Worm (Caenorhabditis elegans): ENCODE results near the gene tofu-1.

tofu-1 gene

DNA sequence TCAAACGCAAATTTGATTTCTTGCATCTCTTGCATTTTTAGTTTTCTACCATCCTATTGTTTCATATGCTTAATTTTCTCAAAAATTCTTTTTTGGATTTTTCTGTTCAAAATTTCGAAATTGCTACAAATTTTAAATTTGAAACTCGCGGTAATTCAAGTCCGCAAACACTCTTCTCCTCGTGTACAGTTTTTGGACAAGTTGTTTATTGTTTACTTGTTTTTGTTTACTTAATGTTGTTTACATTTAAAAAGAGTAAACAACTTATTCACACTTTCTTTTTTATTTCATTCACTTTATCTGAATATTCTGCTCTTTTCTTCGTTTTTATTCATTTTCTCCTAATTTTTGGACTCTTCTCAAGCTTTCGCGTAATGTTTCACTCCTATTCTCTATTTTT, 37.3 kb downstream of the tofu-1 start:
- no peak for TF ChIP-seq unc-62 (GFP tag; optimal IDR thresholded peaks at IDR 0.05)

DNA sequence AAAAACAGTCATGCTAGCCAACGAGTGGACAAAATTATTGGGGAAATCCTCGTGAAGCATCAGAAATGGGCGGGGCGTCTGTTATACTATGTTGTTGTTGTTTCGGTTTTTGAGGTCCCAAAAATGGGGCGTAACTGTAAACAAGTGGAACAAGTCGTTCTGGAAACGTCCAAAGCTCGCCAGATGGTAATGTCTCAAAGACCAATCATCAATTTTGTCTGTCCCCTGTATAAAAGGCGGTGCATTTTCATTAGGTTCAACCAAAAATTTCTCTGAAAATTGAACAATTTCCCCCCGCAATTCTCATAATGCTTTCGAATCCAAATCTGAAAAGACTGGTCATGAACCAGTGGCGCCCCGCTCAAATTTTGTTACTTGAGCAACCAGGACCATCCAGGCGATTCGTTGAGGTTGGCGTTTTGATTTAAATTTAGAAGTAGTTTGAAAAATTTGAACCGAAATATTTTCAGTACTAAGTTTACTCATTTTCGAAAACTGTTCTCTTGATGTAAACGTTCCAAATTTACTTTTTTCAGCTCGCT, 38.2 kb downstream of the tofu-1 start:
- TF ChIP-seq sem-4 (tag; optimal IDR thresholded peaks at IDR 0.05) = no peak
- no peak for TF ChIP-seq ztf-1 (GFP tag; conservative IDR thresholded peaks at IDR 0.05)
- no peak for TF ChIP-seq ceh-16 (tag; optimal IDR thresholded peaks at IDR 0.05)
- no peak for TF ChIP-seq zag-1 (tag; optimal IDR thresholded peaks at IDR 0.05)
- no peak for TF ChIP-seq lsy-2 (tag; optimal IDR thresholded peaks at IDR 0.05)
- no peak for TF ChIP-seq nhr-129 (tag; optimal IDR thresholded peaks at IDR 0.05)
- TF ChIP-seq Y55F3AM.14 (GFP tag; optimal IDR thresholded peaks at IDR 0.05) = no peak
- no peak for TF ChIP-seq mab-5 (tag; optimal IDR thresholded peaks at IDR 0.05)
- no peak for TF ChIP-seq elt-3 (tag; optimal IDR thresholded peaks at IDR 0.05)
- TF ChIP-seq unc-39 (tag; optimal IDR thresholded peaks at IDR 0.05) = no peak
- TF ChIP-seq blmp-1 (tag; optimal IDR thresholded peaks at IDR 0.05; ENCODE audit: insufficient read depth) = no peak
- TF ChIP-seq lin-13 (GFP tag; optimal IDR thresholded peaks at IDR 0.05) = no peak
- no peak for TF ChIP-seq mbf-1 (tag; optimal IDR thresholded peaks at IDR 0.05)
- no peak for TF ChIP-seq egl-27 (tag; optimal IDR thresholded peaks at IDR 0.05)
- no peak for TF ChIP-seq unc-62 (GFP tag; optimal IDR thresholded peaks at IDR 0.05)
- no peak for TF ChIP-seq lin-39 (tag; optimal IDR thresholded peaks at IDR 0.05)
- no peak for TF ChIP-seq ceh-82 (tag; optimal IDR thresholded peaks at IDR 0.05)
- TF ChIP-seq sma-9 (GFP tag; optimal IDR thresholded peaks at IDR 0.05) = no peak
- no peak for TF ChIP-seq sma-9 (tag; optimal IDR thresholded peaks at IDR 0.05)
- no peak for TF ChIP-seq aly-2 (tag; optimal IDR thresholded peaks at IDR 0.05)

DNA sequence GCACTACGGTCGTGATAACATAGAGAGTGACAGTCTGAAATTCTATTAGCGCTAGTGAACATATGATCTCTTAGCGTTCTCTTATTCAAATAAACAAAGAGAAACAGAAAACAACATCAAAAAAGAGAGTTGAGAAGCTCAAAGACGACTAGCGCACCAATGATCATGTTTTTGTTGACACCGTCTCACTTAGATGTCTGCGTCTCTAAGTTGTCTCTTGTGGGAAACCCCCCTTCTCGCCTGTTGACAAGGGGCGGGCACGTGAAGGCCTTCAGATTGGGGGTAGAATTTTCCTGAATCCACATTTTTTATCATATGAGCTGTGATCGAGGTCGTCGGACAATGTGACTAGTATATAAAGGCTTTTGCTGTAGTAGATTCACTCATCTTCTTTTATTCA, 39.0 kb downstream of the tofu-1 start:
- TF ChIP-seq mdl-1 (tag; optimal IDR thresholded peaks at IDR 0.05) = peak in 1 of 2 experiments; percentile 47
- TF ChIP-seq gmeb-1 (tag; optimal IDR thresholded peaks at IDR 0.05) = no peak
- no peak for TF ChIP-seq lin-39 (tag; optimal IDR thresholded peaks at IDR 0.05)
- TF ChIP-seq sem-4 (tag; optimal IDR thresholded peaks at IDR 0.05) = no peak
- peak in 1 of 2 experiments; percentile 31 for TF ChIP-seq lsy-2 (tag; optimal IDR thresholded peaks at IDR 0.05)
- peak; percentile 59 for TF ChIP-seq sma-9 (GFP tag; optimal IDR thresholded peaks at IDR 0.05)
- TF ChIP-seq sma-9 (tag; optimal IDR thresholded peaks at IDR 0.05) = no peak
- TF ChIP-seq dmd-4 (tag; optimal IDR thresholded peaks at IDR 0.05) = no peak
- TF ChIP-seq unc-55 (GFP tag; optimal IDR thresholded peaks at IDR 0.05) = peak; percentile 26
- no peak for TF ChIP-seq snpc-4 (tag; optimal IDR thresholded peaks at IDR 0.05)
- peak; percentile 28 for TF ChIP-seq C34F6.9 (tag; optimal IDR thresholded peaks at IDR 0.05)
- TF ChIP-seq nhr-129 (tag; optimal IDR thresholded peaks at IDR 0.05) = peak; percentile 60
- TF ChIP-seq Y55F3AM.14 (GFP tag; optimal IDR thresholded peaks at IDR 0.05) = no peak

DNA sequence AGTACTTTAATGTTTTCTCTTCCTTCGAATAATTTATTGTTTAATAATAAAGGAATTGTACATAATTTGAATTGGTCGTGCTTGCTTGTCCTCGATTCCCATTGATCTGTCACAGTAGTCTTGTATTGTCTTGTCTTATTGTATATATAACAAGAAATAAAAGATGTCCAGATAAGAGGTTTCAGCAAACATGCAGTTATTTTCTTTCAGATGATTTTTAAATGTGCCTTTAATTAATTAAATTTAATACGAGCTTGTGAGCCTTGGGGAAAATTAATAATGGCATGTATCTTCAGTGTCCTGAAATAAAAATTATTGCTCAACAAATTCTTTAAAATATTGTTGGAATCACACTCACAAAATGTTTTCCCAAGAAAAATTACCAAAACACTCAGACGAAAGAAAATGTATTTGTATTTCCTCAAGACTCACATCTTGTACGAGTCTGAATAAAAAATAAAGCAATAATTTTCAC, 42.2 kb downstream of the tofu-1 start:
- TF ChIP-seq unc-39 (tag; optimal IDR thresholded peaks at IDR 0.05) (no peak), aly-2 (tag; optimal IDR thresholded peaks at IDR 0.05) (no peak), nhr-77 (tag; optimal IDR thresholded peaks at IDR 0.05) (no peak), ceh-16 (tag; optimal IDR thresholded peaks at IDR 0.05) (no peak), R02D3.7 (tag; optimal IDR thresholded peaks at IDR 0.05) (no peak), sem-4 (tag; optimal IDR thresholded peaks at IDR 0.05) (no peak), lin-11 (tag; optimal IDR thresholded peaks at IDR 0.05) (no peak), unc-55 (GFP tag; optimal IDR thresholded peaks at IDR 0.05) (no peak), snpc-4 (tag; optimal IDR thresholded peaks at IDR 0.05) (no peak), elt-1 (tag; optimal IDR thresholded peaks at IDR 0.05) (no peak), unc-62 (GFP tag; optimal IDR thresholded peaks at IDR 0.05) (no peak), ztf-11 (tag; optimal IDR thresholded peaks at IDR 0.05) (no peak), egl-27 (tag; optimal IDR thresholded peaks at IDR 0.05) (no peak), fos-1 (tag; optimal IDR thresholded peaks at IDR 0.05) (no peak), nhr-23 (tag; optimal IDR thresholded peaks at IDR 0.05) (no peak), F13H6.1 (tag; optimal IDR thresholded peaks at IDR 0.05) (no peak)

DNA sequence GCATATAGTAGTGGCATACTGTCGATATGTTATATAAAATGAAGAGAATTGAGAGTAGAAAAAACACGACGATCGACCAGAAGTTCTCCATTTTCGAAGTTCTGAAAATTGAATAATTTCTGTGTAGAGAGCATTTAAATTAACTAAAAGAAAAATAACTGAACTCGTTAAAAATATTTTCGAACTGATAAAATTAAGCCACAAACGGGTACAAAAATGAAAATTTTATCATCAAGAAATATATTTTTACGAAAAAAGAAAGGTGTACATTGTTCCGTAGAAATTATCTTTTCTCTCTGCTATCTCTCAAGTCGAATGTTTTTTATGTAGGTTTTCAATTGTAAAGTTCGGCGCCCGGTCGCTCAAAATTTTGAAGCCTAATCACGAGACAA, 50.0 kb downstream of the tofu-1 start, which contains the start of gene acl-2:
TSS of gene acl-2 (minus strand) at position 101 of the 392 bp plus-strand sequence.
- no peak for TF ChIP-seq unc-55 (GFP tag; optimal IDR thresholded peaks at IDR 0.05)
- TF ChIP-seq lin-39 (tag; optimal IDR thresholded peaks at IDR 0.05) = no peak
- TF ChIP-seq peb-1 (tag; optimal IDR thresholded peaks at IDR 0.05) = no peak
- TF ChIP-seq nhr-23 (tag; optimal IDR thresholded peaks at IDR 0.05) = no peak
- TF ChIP-seq ztf-11 (tag; optimal IDR thresholded peaks at IDR 0.05) = no peak
- no peak for TF ChIP-seq ceh-82 (tag; optimal IDR thresholded peaks at IDR 0.05)
- TF ChIP-seq egl-27 (tag; optimal IDR thresholded peaks at IDR 0.05) = no peak
- no peak for TF ChIP-seq nhr-129 (tag; optimal IDR thresholded peaks at IDR 0.05)
- no peak for TF ChIP-seq ztf-1 (GFP tag; conservative IDR thresholded peaks at IDR 0.05)
- TF ChIP-seq ceh-16 (tag; optimal IDR thresholded peaks at IDR 0.05) = no peak
- no peak for TF ChIP-seq nhr-12 (tag; optimal IDR thresholded peaks at IDR 0.05)
- no peak for TF ChIP-seq blmp-1 (tag; optimal IDR thresholded peaks at IDR 0.05; ENCODE audit: insufficient read depth)
- no peak for TF ChIP-seq ztf-4 (tag; optimal IDR thresholded peaks at IDR 0.05)
- TF ChIP-seq dmd-4 (tag; optimal IDR thresholded peaks at IDR 0.05) = no peak
